Worm (Caenorhabditis elegans) whole organism, young adult: ENCODE data around the gene fbxa-176.

ENCODE experiments used
- B0035.1 ChIP-seq: sonication (generic microtip); optimal IDR thresholded peaks from 2 replicates; lab custom pipeline; 2016; ENCODE audit warnings: missing genetic modification characterization, mild to moderate bottlenecking, missing compliant biosample characterization, missing genotype, missing genetic modification reagents
- B0261.1 ChIP-seq: sonication (generic microtip); optimal IDR thresholded peaks from 2 replicates; lab custom pipeline; 2016; ENCODE audit warnings: mild to moderate bottlenecking, missing genetic modification characterization, moderate library complexity, missing compliant biosample characterization
- B0336.3 ChIP-seq: fragments of 200-800 bp; sonication (Bioruptor generic); IDR thresholded peaks from 2 replicates; pipeline ENCODE4 v1.3.6; 2022; ENCODE audit warnings: missing genetic modification characterization, missing compliant biosample characterization
- D2030.7 ChIP-seq: fragments of 200-800 bp; sonication (Bioruptor generic); IDR thresholded peaks from 2 replicates; pipeline ENCODE4 v1.3.6; 2022; ENCODE audit warnings: missing genetic modification reagents, missing genetic modification characterization, missing compliant biosample characterization
- F33H1.4 ChIP-seq: fragments of 200-800 bp; sonication (Bioruptor generic); IDR thresholded peaks from 2 replicates; pipeline ENCODE4 v1.3.6; 2022; ENCODE audit warnings: missing genetic modification reagents, missing genetic modification characterization, missing compliant biosample characterization
- F57A8.1 ChIP-seq: fragments of 200-800 bp; sonication (Bioruptor generic); optimal IDR thresholded peaks from 2 replicates; lab custom pipeline; 2018; ENCODE audit warnings: mild to moderate bottlenecking, missing genetic modification characterization, moderate library complexity, missing compliant biosample characterization
- K11D2.4 ChIP-seq: fragments of 200-800 bp; sonication (Bioruptor generic); IDR thresholded peaks from 2 replicates; pipeline ENCODE4 v1.3.6; 2022; ENCODE audit warnings: missing genetic modification reagents, missing genetic modification characterization, missing compliant biosample characterization
- Y53F4B.3 ChIP-seq: fragments of 200-800 bp; sonication (Bioruptor generic); IDR thresholded peaks from 2 replicates; pipeline ENCODE4 v1.3.6; 2022; ENCODE audit warnings: missing genetic modification reagents, missing genetic modification characterization, missing compliant biosample characterization
- Y67H2A.10 ChIP-seq: fragments of 200-800 bp; sonication (Bioruptor generic); conservative IDR thresholded peaks from 2 replicates; pipeline ENCODE4 v1.3.6; 2022; ENCODE audit warnings: missing genetic modification reagents, missing genetic modification characterization, missing compliant biosample characterization
- Y79H2A.3 ChIP-seq: fragments of 200-800 bp; sonication (Bioruptor generic); conservative IDR thresholded peaks from 2 replicates; pipeline ENCODE4 v1.3.6; 2022; ENCODE audit warnings: missing genetic modification reagents, missing genetic modification characterization, missing compliant biosample characterization
- attf-6 ChIP-seq: fragments of 200-800 bp; sonication (Bioruptor generic); IDR thresholded peaks from 2 replicates; pipeline ENCODE4 v1.3.6; 2022; ENCODE audit warnings: missing genetic modification reagents, missing genetic modification characterization, missing compliant biosample characterization
- cebp-1 ChIP-seq, 2 experiments: fragments of 200-800 bp in 1 of 2; sonication (Bioruptor generic) in 1 of 2; sonication (generic microtip) in 1 of 2; IDR thresholded peaks in 1 of 2; optimal IDR thresholded peaks in 1 of 2; 2 replicates each; pipeline versions ENCODE4 v1.3.6 to Lab custom; 2017 to 2022; ENCODE audit warnings: missing compliant biosample characterization in 2 of 2, missing genetic modification characterization in 2 of 2, mild to moderate bottlenecking in 1 of 2, missing genetic modification reagents in 1 of 2, moderate library complexity in 1 of 2
- chd-7 ChIP-seq: sonication (generic microtip); optimal IDR thresholded peaks from 2 replicates; lab custom pipeline; 2016; ENCODE audit warnings: mild to moderate bottlenecking, missing genetic modification characterization, moderate library complexity, missing compliant biosample characterization
- die-1 ChIP-seq: sonication (generic microtip); optimal IDR thresholded peaks from 2 replicates; lab custom pipeline; 2016; ENCODE audit warnings: missing genotype, mild to moderate bottlenecking, missing genetic modification characterization, missing compliant biosample characterization
- dox-1 ChIP-seq: fragments of 200-800 bp; sonication (Bioruptor generic); IDR thresholded peaks from 2 replicates; pipeline ENCODE4 v1.3.6; 2022; ENCODE audit warnings: missing genetic modification reagents, missing genetic modification characterization, missing compliant biosample characterization
- ekl-4 ChIP-seq: fragments of 200-800 bp; sonication (Bioruptor generic); IDR thresholded peaks from 2 replicates; pipeline ENCODE4 v1.3.6; 2022; ENCODE audit warnings: missing genetic modification reagents, missing genetic modification characterization, missing compliant biosample characterization
- fkh-3 ChIP-seq: sonication (generic microtip); optimal IDR thresholded peaks from 2 replicates; lab custom pipeline; 2016; ENCODE audit warnings: mild to moderate bottlenecking, missing genetic modification characterization, missing compliant biosample characterization
- him-1 ChIP-seq: sonication (generic microtip); optimal IDR thresholded peaks from 2 replicates; lab custom pipeline; 2016; ENCODE audit warnings: missing genotype, missing genetic modification reagents, missing genetic modification characterization, missing compliant biosample characterization
- hlh-12 ChIP-seq: sonication (generic microtip); optimal IDR thresholded peaks from 2 replicates; lab custom pipeline; 2016; ENCODE audit warnings: missing genetic modification characterization, missing compliant biosample characterization
- hlh-26 ChIP-seq: fragments of 200-800 bp; sonication (Bioruptor generic); conservative IDR thresholded peaks from 2 replicates; pipeline ENCODE4 v1.3.6; 2022; ENCODE audit warnings: missing genetic modification reagents, missing genetic modification characterization, missing compliant biosample characterization
- hmg-1.2 ChIP-seq: fragments of 200-800 bp; sonication (Bioruptor generic); IDR thresholded peaks from 2 replicates; pipeline ENCODE4 v1.3.6; 2022; ENCODE audit warnings: missing genetic modification reagents, missing genetic modification characterization, missing compliant biosample characterization
- hmg-20 ChIP-seq: fragments of 200-800 bp; sonication (Bioruptor generic); IDR thresholded peaks from 2 replicates; pipeline ENCODE4 v1.3.6; 2022; ENCODE audit warnings: missing genetic modification reagents, missing genetic modification characterization, missing compliant biosample characterization
- lin-26 ChIP-seq: fragments of 200-800 bp; sonication (Bioruptor generic); IDR thresholded peaks from 2 replicates; pipeline ENCODE4 v1.3.6; 2022; ENCODE audit warnings: missing genetic modification reagents, missing genetic modification characterization, missing compliant biosample characterization
- lir-1 ChIP-seq: fragments of 200-800 bp; sonication (Bioruptor generic); conservative IDR thresholded peaks from 2 replicates; pipeline ENCODE4 v1.3.6; 2022; ENCODE audit warnings: missing genetic modification reagents, missing genetic modification characterization, missing compliant biosample characterization
- mcd-1 ChIP-seq: fragments of 200-800 bp; sonication (Bioruptor generic); IDR thresholded peaks from 2 replicates; pipeline ENCODE4 v1.3.6; 2022; ENCODE audit warnings: missing genetic modification reagents, missing genetic modification characterization, missing compliant biosample characterization
- mxl-1 ChIP-seq: sonication (generic microtip); optimal IDR thresholded peaks from 2 replicates; lab custom pipeline; 2016; ENCODE audit warnings: missing genetic modification characterization, missing compliant biosample characterization
- nhr-120 ChIP-seq: fragments of 200-800 bp; sonication (Bioruptor generic); IDR thresholded peaks from 2 replicates; pipeline ENCODE4 v1.3.6; 2022; ENCODE audit warnings: missing genetic modification characterization, missing compliant biosample characterization
- nhr-179 ChIP-seq: sonication (generic microtip); optimal IDR thresholded peaks from 2 replicates; lab custom pipeline; 2016; ENCODE audit warnings: mild to moderate bottlenecking, missing genetic modification characterization, missing compliant biosample characterization
- nhr-90 ChIP-seq: sonication (generic microtip); optimal IDR thresholded peaks from 2 replicates; lab custom pipeline; 2016; ENCODE audit warnings: missing genotype, mild to moderate bottlenecking, missing genetic modification characterization, missing compliant biosample characterization
- pbrm-1 ChIP-seq: fragments of 200-800 bp; sonication (Bioruptor generic); IDR thresholded peaks from 2 replicates; pipeline ENCODE4 v1.3.6; 2022; ENCODE audit warnings: missing genetic modification reagents, missing genetic modification characterization, missing compliant biosample characterization
- pha-4 ChIP-seq: fragments of 150-350 bp; sonication (generic microtip); optimal IDR thresholded peaks from 2 replicates; lab custom pipeline; 2014; ENCODE audit warnings: missing biosample characterization, missing genetic modification reagents, missing genetic modification characterization
- sea-2 ChIP-seq: fragments of 200-800 bp; sonication (Bioruptor generic); IDR thresholded peaks from 2 replicates; pipeline ENCODE4 v1.3.6; 2022; ENCODE audit warnings: missing genetic modification characterization, missing compliant biosample characterization
- snpc-1.3 ChIP-seq: sonication (generic microtip); optimal IDR thresholded peaks from 2 replicates; lab custom pipeline; 2017; ENCODE audit warnings: missing genetic modification characterization, mild to moderate bottlenecking, missing compliant biosample characterization, antibody characterized with exemption, moderate library complexity, missing genotype, missing genetic modification reagents; ENCODE audit not compliant: insufficient read depth
- snpc-3.4 ChIP-seq: sonication (generic microtip); optimal IDR thresholded peaks from 2 replicates; lab custom pipeline; 2017; ENCODE audit warnings: missing genetic modification characterization, mild to moderate bottlenecking, missing compliant biosample characterization, antibody characterized with exemption, moderate library complexity, missing genotype, missing genetic modification reagents
- tbp1 ChIP-seq: fragments of 200-800 bp; sonication (Bioruptor generic); optimal IDR thresholded peaks from 2 replicates; lab custom pipeline; 2018; ENCODE audit warnings: mild to moderate bottlenecking, missing genetic modification characterization, missing compliant biosample characterization
- tlf-1 ChIP-seq: fragments of 200-800 bp; sonication (Bioruptor generic); optimal IDR thresholded peaks from 2 replicates; lab custom pipeline; 2018; ENCODE audit warnings: mild to moderate bottlenecking, missing genetic modification characterization, missing compliant biosample characterization
- unc-130 ChIP-seq: sonication (generic microtip); optimal IDR thresholded peaks from 2 replicates; lab custom pipeline; 2016; ENCODE audit warnings: missing genetic modification reagents, missing genetic modification characterization, missing compliant biosample characterization
- ztf-25 ChIP-seq: fragments of 200-800 bp; sonication (Bioruptor generic); IDR thresholded peaks from 2 replicates; pipeline ENCODE4 v1.3.6; 2022; ENCODE audit warnings: missing genetic modification reagents, missing genetic modification characterization, missing compliant biosample characterization
- ztf-26 ChIP-seq: sonication (generic microtip); optimal IDR thresholded peaks from 2 replicates; lab custom pipeline; 2017; ENCODE audit warnings: missing genetic modification characterization, missing compliant biosample characterization
- ztf-6 ChIP-seq: fragments of 200-800 bp; sonication (Bioruptor generic); IDR thresholded peaks from 2 replicates; pipeline ENCODE4 v1.3.6; 2022; ENCODE audit warnings: missing genetic modification reagents, missing genetic modification characterization, missing compliant biosample characterization

The fbxa-176 gene

DNA sequence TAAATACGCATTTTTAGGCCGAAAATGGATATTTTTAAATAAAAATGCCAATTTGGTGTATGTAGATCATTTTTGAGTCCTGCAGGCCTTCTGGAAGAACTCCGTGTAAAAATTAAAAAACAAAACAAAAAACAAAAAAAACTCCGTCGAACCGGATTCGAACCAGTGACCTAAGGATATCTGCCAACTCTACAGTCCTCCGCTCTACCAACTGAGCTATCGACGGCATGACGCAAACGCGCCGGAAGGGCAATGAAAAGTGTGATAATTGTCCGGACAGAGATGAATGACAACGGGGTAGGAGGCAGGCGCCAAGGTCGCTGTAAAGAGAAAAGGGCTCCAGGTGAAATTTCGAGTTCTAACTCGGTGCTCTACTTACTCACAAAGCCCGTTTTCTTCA lies 7.2 kb upstream of the fbxa-176 start (continued):
- TF ChIP-seq hmg-20 (0 out of 2 replicates have a peak, but pooled peaks have one; percentile 20), B0261.1 (tag; lab: Kevin White, UChicago) (peak; percentile 80), nhr-90 (peak; percentile 20), Y67H2A.10 (GFP tag; lab: Robert Waterston, UW) (no peak), dox-1 (peak; percentile 43; the same call in 1 of the 2 replicates), him-1 (peak; percentile 36), K11D2.4 (no peak), attf-6 (GFP tag; lab: Robert Waterston, UW) (peak; percentile 78), snpc-3.4 (no peak), die-1 (tag; lab: Kevin White, UChicago) (peak; percentile 68), fkh-3 (tag; lab: Kevin White, UChicago) (no peak), hmg-1.2 (GFP tag; lab: Robert Waterston, UW) (peak; percentile 55), unc-130 (GFP tag; lab: Kevin White, UChicago) (no peak), snpc-1.3 (tag; lab: Kevin White, UChicago) (no peak), chd-7 (tag; lab: Kevin White, UChicago) (no peak), Y79H2A.3 (GFP tag; lab: Robert Waterston, UW) (no peak), mxl-1 (no peak), lin-26 (GFP tag; lab: Robert Waterston, UW) (peak; percentile 69), sea-2 (GFP tag; lab: Robert Waterston, UW) (no peak), B0035.1 (tag; lab: Kevin White, UChicago) (no peak), lir-1 (GFP tag; lab: Robert Waterston, UW) (no peak), ztf-25 (GFP tag; lab: Robert Waterston, UW) (0 out of 2 replicates have a peak, but pooled peaks have one; percentile 57), B0336.3 (GFP tag; lab: Robert Waterston, UW) (no peak), D2030.7 (GFP tag; lab: Robert Waterston, UW) (0 out of 2 replicates have a peak, but pooled peaks have one; percentile 18), F33H1.4 (no peak), nhr-120 (GFP tag; lab: Robert Waterston, UW) (0 out of 2 replicates have a peak, but pooled peaks have one; percentile 67), nhr-179 (tag; lab: Kevin White, UChicago) (no peak), F57A8.1 (no peak), ztf-26 (tag; lab: Kevin White, UChicago) (no peak), pha-4 (tag; lab: Kevin White, UChicago) (no peak), cebp-1 (GFP tag; IDR thresholded peaks at IDR 0.05; lab: Robert Waterston, UW) (no peak), cebp-1 (tag; optimal IDR thresholded peaks at IDR 0.05; lab: Kevin White, UChicago) (no peak), ztf-6 (GFP tag; lab: Robert Waterston, UW) (no peak), hlh-26 (GFP tag; lab: Robert Waterston, UW) (no peak), tlf-1 (GFP tag; lab: Kevin White, UChicago) (no peak), pbrm-1 (GFP tag; lab: Robert Waterston, UW) (peak; percentile 56; the same call in 1 of the 2 replicates), tbp1 (GFP tag; lab: Kevin White, UChicago) (peak; percentile 90), ekl-4 (GFP tag; lab: Robert Waterston, UW) (no peak), hlh-12 (tag; lab: Kevin White, UChicago) (no peak), Y53F4B.3 (GFP tag; lab: Robert Waterston, UW) (no peak), mcd-1 (GFP tag; lab: Robert Waterston, UW) (no peak)
